Fruit fly (Drosophila melanogaster): ENCODE data around the gene PIG-U.

dm6 chr2L:8490439-8490838 is 24.5 kb upstream of the PIG-U start, which contains the start of gene CG43400:
- TF ChIP-seq CG8478 (optimal IDR thresholded peaks at IDR 0.05), result no peak
- TF ChIP-seq EcR (GFP tag; optimal IDR thresholded peaks at IDR 0.05), result no peak
- no peak for TF ChIP-seq usp (GFP tag; optimal IDR thresholded peaks at IDR 0.05)
- TF ChIP-seq psq (optimal IDR thresholded peaks at IDR 0.05), result no peak
- TF ChIP-seq pan (optimal IDR thresholded peaks at IDR 0.05), result no peak
